Fruit fly (Drosophila melanogaster): ENCODE measurements around the gene CG15459.

The CG15459 gene

dm6 chrX:20429482-20430204 is 16.3 kb upstream of the CG15459 start, which contains the start of the genes CG11710 and mal (continued):
- TF ChIP-seq Stat92E (GFP tag; optimal IDR thresholded peaks at IDR 0.05) (peak in 1 of 3 experiments; percentile 81), row (GFP tag; IDR thresholded peaks at IDR 0.05) (peak; percentile 95), CG10654 (GFP tag; optimal IDR thresholded peaks at IDR 0.05) (peak; percentile 72), CG15073 (GFP tag; optimal IDR thresholded peaks at IDR 0.05) (no peak), CG17829 (tag; optimal IDR thresholded peaks at IDR 0.05) (peak; percentile 82), crc (GFP tag; optimal IDR thresholded peaks at IDR 0.05) (peak; percentile 50), unc-4 (GFP tag; IDR thresholded peaks at IDR 0.05; ENCODE audit: partially characterized antibody) (peak; percentile 37; the same call in 1 of the 2 replicates), ATbp (GFP tag; optimal IDR thresholded peaks at IDR 0.05) (no peak), C15 (GFP tag; IDR thresholded peaks at IDR 0.05) (0 out of 3 replicates have a peak, but pooled peaks have one; percentile 37), MESR4 (GFP tag; optimal IDR thresholded peaks at IDR 0.05) (peak; percentile 8), BEAF-32 (GFP tag; optimal IDR thresholded peaks at IDR 0.05) (peak; percentile 43), CG2129 (GFP tag; IDR thresholded peaks at IDR 0.05; ENCODE audit: partially characterized antibody) (no peak), CG6765 (GFP tag; optimal IDR thresholded peaks at IDR 0.05) (peak; percentile 72), Scr (GFP tag; IDR thresholded peaks at IDR 0.05; ENCODE audit: partially characterized antibody) (peak; percentile 53), Trl (optimal IDR thresholded peaks at IDR 0.05) (no peak), Trl (GFP tag; optimal IDR thresholded peaks at IDR 0.05) (peak; percentile 63), CG18476 (GFP tag; optimal IDR thresholded peaks at IDR 0.05) (peak; percentile 76), chn (GFP tag; optimal IDR thresholded peaks at IDR 0.05) (peak; percentile 61), CG3065 (GFP tag; optimal IDR thresholded peaks at IDR 0.05) (no peak), dmrt99B (tag; optimal IDR thresholded peaks at IDR 0.05) (peak; percentile 87), CG15696 (tag; optimal IDR thresholded peaks at IDR 0.05) (peak; percentile 68), Dip2 (GFP tag; IDR thresholded peaks at IDR 0.05) (no peak), lilli (GFP tag; optimal IDR thresholded peaks at IDR 0.05) (peak; percentile 75), CG31441 (GFP tag; IDR thresholded peaks at IDR 0.05) (peak; percentile 83), jumu (GFP tag; optimal IDR thresholded peaks at IDR 0.05) (peak; percentile 53), twi (tag; optimal IDR thresholded peaks at IDR 0.05) (peak; percentile 61), amos (GFP tag; IDR thresholded peaks at IDR 0.05; ENCODE audit: partially characterized antibody) (no peak; the same call in 1 of the 2 replicates), al (GFP tag; IDR thresholded peaks at IDR 0.05) (peak; percentile 56; the same call in 1 of the 2 replicates), CG17186 (GFP tag; optimal IDR thresholded peaks at IDR 0.05) (peak; percentile 0), H15 (GFP tag; IDR thresholded peaks at IDR 0.05) (peak; percentile 64; the same call in 2 of the 3 replicates), repo (GFP tag; optimal IDR thresholded peaks at IDR 0.05) (peak; percentile 72), sim (GFP tag; IDR thresholded peaks at IDR 0.05) (no peak), CG18764 (GFP tag; optimal IDR thresholded peaks at IDR 0.05) (peak; percentile 69), NC2α (GFP tag; optimal IDR thresholded peaks at IDR 0.05) (no peak), zen2 (GFP tag; IDR thresholded peaks at IDR 0.05; ENCODE audit: partially characterized antibody) (no peak), jing (GFP tag; optimal IDR thresholded peaks at IDR 0.05) (no peak), fd96Cb (tag; optimal IDR thresholded peaks at IDR 0.05) (peak; percentile 81), CG30020 (tag; optimal IDR thresholded peaks at IDR 0.05) (peak; percentile 47), Ssrp (tag; optimal IDR thresholded peaks at IDR 0.05) (no peak), CG14965 (GFP tag; optimal IDR thresholded peaks at IDR 0.05; ENCODE audit: borderline replicate concordance) (no peak), CG1792 (GFP tag; optimal IDR thresholded peaks at IDR 0.05) (peak; percentile 49), run (tag; optimal IDR thresholded peaks at IDR 0.05) (no peak), CG9797 (GFP tag; optimal IDR thresholded peaks at IDR 0.05) (no peak), Usf (GFP tag; optimal IDR thresholded peaks at IDR 0.05) (peak; percentile 41), CG11560 (tag; IDR thresholded peaks at IDR 0.05) (peak; percentile 86; the same call in 2 of the 3 replicates), tio (GFP tag; optimal IDR thresholded peaks at IDR 0.05) (no peak), zfh2 (GFP tag; optimal IDR thresholded peaks at IDR 0.05) (peak; percentile 73), HHEX (GFP tag; optimal IDR thresholded peaks at IDR 0.05) (no peak), chm (GFP tag; IDR thresholded peaks at IDR 0.05) (no peak)
